Worm (Caenorhabditis elegans) whole organism, L1 larva: ENCODE measurements around the gene flp-8.
A peak's percentile ranks its signal among the peaks of the same experiment; 100 is the strongest.

Experiments
- C04F5.9 ChIP-seq: sonication (generic microtip); optimal IDR thresholded peaks from 2 replicates; lab custom pipeline; 2016; ENCODE audit warnings: missing genetic modification characterization, missing compliant biosample characterization
- C16A3.4 ChIP-seq: fragments of 150-350 bp; optimal IDR thresholded peaks from 2 replicates; lab custom pipeline; 2014; ENCODE audit warnings: missing biosample characterization, missing genetic modification characterization
- C34B4.2 ChIP-seq: sonication (generic microtip); optimal IDR thresholded peaks from 2 replicates; lab custom pipeline; 2017; ENCODE audit warnings: mild to moderate bottlenecking, missing genetic modification characterization, missing compliant biosample characterization
- Y116A8C.19 ChIP-seq: sonication (generic microtip); optimal IDR thresholded peaks from 2 replicates; lab custom pipeline; 2016; ENCODE audit warnings: missing compliant biosample characterization, missing genetic modification characterization, borderline replicate concordance
- aha-1 ChIP-seq: fragments of 150-350 bp; optimal IDR thresholded peaks from 2 replicates; lab custom pipeline; 2014; ENCODE audit warnings: missing biosample characterization, missing genetic modification characterization
- alr-1 ChIP-seq: fragments of 200-800 bp; sonication (Bioruptor generic); optimal IDR thresholded peaks from 2 replicates; lab custom pipeline; 2018; ENCODE audit warnings: borderline replicate concordance, mild to moderate bottlenecking, missing genetic modification characterization, missing compliant biosample characterization
- aly-2 ChIP-seq: fragments of 150-350 bp; optimal IDR thresholded peaks from 2 replicates; lab custom pipeline; 2014; ENCODE audit warnings: missing biosample characterization, missing genetic modification characterization
- ceh-8 ChIP-seq: fragments of 200-800 bp; sonication (Bioruptor generic); optimal IDR thresholded peaks from 2 replicates; lab custom pipeline; 2018; ENCODE audit warnings: mild to moderate bottlenecking, missing genetic modification characterization, moderate library complexity, missing compliant biosample characterization
- ceh-82 ChIP-seq, 3 experiments: fragments of 150-350 bp in 1 of 3; sonication (generic microtip) in 2 of 3; optimal IDR thresholded peaks; 2 replicates each; lab custom pipeline; 2014 to 2017; ENCODE audit warnings: missing biosample characterization in 3 of 3, missing genetic modification characterization in 3 of 3
- dpl-1 ChIP-seq, 3 experiments: fragments of 150-350 bp in 2 of 3; sonication (generic microtip) in 1 of 3; optimal IDR thresholded peaks; 2 replicates each; lab custom pipeline; 2014 to 2017; ENCODE audit warnings: missing biosample characterization in 3 of 3, missing genetic modification characterization in 3 of 3, missing genetic modification reagents in 3 of 3
- dsc-1 ChIP-seq: sonication (generic microtip); optimal IDR thresholded peaks from 2 replicates; lab custom pipeline; 2016; ENCODE audit warnings: mild to moderate bottlenecking, missing genetic modification characterization, missing compliant biosample characterization
- efl-1 ChIP-seq, 4 experiments: fragments of 150-350 bp; optimal IDR thresholded peaks in 3 of 4; peaks in 1 of 4; 1 replicate in 1 of 4; 2 replicates in 3 of 4; lab custom pipeline; 2014; ENCODE audit warnings: missing biosample characterization in 2 of 4, missing genetic modification characterization in 2 of 4, missing genetic modification reagents in 2 of 4
- efl-3 ChIP-seq: fragments of 200-800 bp; sonication (Bioruptor generic); optimal IDR thresholded peaks from 2 replicates; lab custom pipeline; 2018; ENCODE audit warnings: mild to moderate bottlenecking, missing genetic modification characterization, missing compliant biosample characterization
- egl-13 ChIP-seq: sonication (generic microtip); optimal IDR thresholded peaks from 2 replicates; lab custom pipeline; 2016; ENCODE audit warnings: missing genotype, missing genetic modification reagents, missing genetic modification characterization, missing compliant biosample characterization
- elt-2 ChIP-seq: sonication (generic microtip); optimal IDR thresholded peaks from 2 replicates; lab custom pipeline; 2016; ENCODE audit warnings: missing genetic modification characterization, mild to moderate bottlenecking, inconsistent platforms, missing compliant biosample characterization, missing genetic modification reagents
- ets-5 ChIP-seq: fragments of 200-800 bp; sonication (Bioruptor generic); IDR thresholded peaks from 2 replicates; pipeline ENCODE4 v1.3.6; 2022; ENCODE audit warnings: missing genetic modification characterization, missing compliant biosample characterization
- grh-1 ChIP-seq: fragments of 200-800 bp; sonication (Bioruptor generic); IDR thresholded peaks from 2 replicates; pipeline ENCODE4 v1.3.6; 2022; ENCODE audit warnings: missing genetic modification reagents, missing genetic modification characterization, missing compliant biosample characterization
- hlh-4 ChIP-seq: sonication (generic microtip); optimal IDR thresholded peaks from 2 replicates; lab custom pipeline; 2016; ENCODE audit warnings: mild to moderate bottlenecking, missing genetic modification characterization, missing compliant biosample characterization
- hpl-2 ChIP-seq: fragments of 150-350 bp; optimal IDR thresholded peaks from 2 replicates; lab custom pipeline; 2014; ENCODE audit warnings: missing biosample characterization, missing genetic modification reagents, missing genetic modification characterization
- isw-1 ChIP-seq: fragments of 200-800 bp; sonication (Bioruptor generic); IDR thresholded peaks from 2 replicates; pipeline ENCODE4 v1.3.6; 2022; ENCODE audit warnings: missing genetic modification characterization, missing compliant biosample characterization
- lin-14 ChIP-seq: fragments of 200-800 bp; sonication (Bioruptor generic); optimal IDR thresholded peaks from 2 replicates; lab custom pipeline; 2018; ENCODE audit warnings: mild to moderate bottlenecking, missing genetic modification characterization, moderate library complexity, missing compliant biosample characterization
- lin-15B ChIP-seq: fragments of 150-350 bp; sonication (generic microtip); optimal IDR thresholded peaks from 3 replicates; lab custom pipeline; 2014; ENCODE audit warnings: missing biosample characterization, missing genetic modification characterization
- lin-39 ChIP-seq: fragments of 150-350 bp; optimal IDR thresholded peaks from 2 replicates; lab custom pipeline; 2014; ENCODE audit warnings: missing biosample characterization, missing genetic modification reagents, missing genetic modification characterization
- lir-3 ChIP-seq: sonication (generic microtip); optimal IDR thresholded peaks from 2 replicates; lab custom pipeline; 2016; ENCODE audit warnings: mild to moderate bottlenecking, missing genetic modification characterization, moderate library complexity, missing compliant biosample characterization; ENCODE audit not compliant: poor library complexity
- mab-9 ChIP-seq: fragments of 200-800 bp; sonication (Bioruptor generic); IDR thresholded peaks from 2 replicates; pipeline ENCODE4 v1.3.6; 2022; ENCODE audit warnings: missing genetic modification reagents, missing genetic modification characterization, missing compliant biosample characterization
- mdl-1 ChIP-seq, 2 experiments: fragments of 150-350 bp; optimal IDR thresholded peaks; 2 replicates each; lab custom pipeline; 2014 to 2017; ENCODE audit warnings: missing biosample characterization in 2 of 2, missing genetic modification characterization in 2 of 2, inconsistent platforms in 1 of 2
- mep-1 ChIP-seq: fragments of 150-350 bp; optimal IDR thresholded peaks from 2 replicates; lab custom pipeline; 2014; ENCODE audit warnings: missing biosample characterization, missing genetic modification characterization
- nhr-19 ChIP-seq: fragments of 200-800 bp; sonication (Bioruptor generic); conservative IDR thresholded peaks from 2 replicates; pipeline ENCODE4 v1.3.6; 2022; ENCODE audit warnings: missing genetic modification characterization, missing compliant biosample characterization
- nhr-28 ChIP-seq: fragments of 150-350 bp; optimal IDR thresholded peaks from 2 replicates; lab custom pipeline; 2014; ENCODE audit warnings: missing biosample characterization, missing genetic modification characterization
- nhr-71 ChIP-seq: sonication (generic microtip); optimal IDR thresholded peaks from 2 replicates; lab custom pipeline; 2016; ENCODE audit warnings: mild to moderate bottlenecking, missing genetic modification characterization, moderate library complexity, missing compliant biosample characterization
- nhr-76 ChIP-seq: sonication (generic microtip); optimal IDR thresholded peaks from 2 replicates; lab custom pipeline; 2017; ENCODE audit warnings: missing biosample characterization, missing genetic modification characterization
- nhr-77 ChIP-seq: fragments of 150-350 bp; optimal IDR thresholded peaks from 2 replicates; lab custom pipeline; 2014; ENCODE audit warnings: missing biosample characterization, missing genetic modification characterization
- nhr-84 ChIP-seq: sonication (generic microtip); optimal IDR thresholded peaks from 2 replicates; lab custom pipeline; 2017; ENCODE audit warnings: missing biosample characterization, missing genetic modification characterization
- nhr-90 ChIP-seq: sonication (generic microtip); optimal IDR thresholded peaks from 2 replicates; lab custom pipeline; 2016; ENCODE audit warnings: mild to moderate bottlenecking, missing genetic modification characterization, missing compliant biosample characterization; ENCODE audit not compliant: poor library complexity
- pag-3 ChIP-seq: sonication (generic microtip); optimal IDR thresholded peaks from 2 replicates; lab custom pipeline; 2017; ENCODE audit warnings: missing genetic modification characterization, mild to moderate bottlenecking, missing compliant biosample characterization, antibody characterized with exemption, borderline replicate concordance; ENCODE audit not compliant: insufficient read depth
- pax-3 ChIP-seq: fragments of 200-800 bp; sonication (Bioruptor generic); optimal IDR thresholded peaks from 2 replicates; lab custom pipeline; 2018; ENCODE audit warnings: mild to moderate bottlenecking, missing genetic modification characterization, moderate library complexity, missing compliant biosample characterization
- pqm-1 ChIP-seq: sonication (generic microtip); optimal IDR thresholded peaks from 3 replicates; lab custom pipeline; 2017; ENCODE audit warnings: missing biosample characterization, missing genetic modification characterization
- rnt-1 ChIP-seq: sonication (generic microtip); optimal IDR thresholded peaks from 2 replicates; lab custom pipeline; 2016; ENCODE audit warnings: mild to moderate bottlenecking, missing genetic modification characterization, moderate library complexity, missing compliant biosample characterization
- skn-1 ChIP-seq: fragments of 150-350 bp; optimal IDR thresholded peaks from 2 replicates; lab custom pipeline; 2014; ENCODE audit warnings: missing biosample characterization, missing genetic modification characterization
- snu-23 ChIP-seq: sonication (generic microtip); optimal IDR thresholded peaks from 2 replicates; lab custom pipeline; 2016; ENCODE audit warnings: missing genetic modification characterization, missing compliant biosample characterization
- sox-4 ChIP-seq: sonication (generic microtip); optimal IDR thresholded peaks from 2 replicates; lab custom pipeline; 2016; ENCODE audit warnings: missing genetic modification characterization, missing compliant biosample characterization
- sptf-1 ChIP-seq: fragments of 150-350 bp; optimal IDR thresholded peaks from 2 replicates; lab custom pipeline; 2014; ENCODE audit warnings: missing biosample characterization, missing genetic modification characterization
- sup-37 ChIP-seq: fragments of 200-800 bp; sonication (Bioruptor generic); optimal IDR thresholded peaks from 2 replicates; lab custom pipeline; 2018; ENCODE audit warnings: mild to moderate bottlenecking, missing genetic modification characterization, missing compliant biosample characterization
- unc-130 ChIP-seq: fragments of 150-350 bp; optimal IDR thresholded peaks from 2 replicates; lab custom pipeline; 2017; ENCODE audit warnings: missing biosample characterization, missing genetic modification characterization, inconsistent platforms
- unc-98 ChIP-seq: fragments of 200-800 bp; sonication (Bioruptor generic); IDR thresholded peaks from 2 replicates; pipeline ENCODE4 v1.3.6; 2022; ENCODE audit warnings: missing genetic modification characterization, missing compliant biosample characterization
- xbp-1 ChIP-seq: sonication (generic microtip); optimal IDR thresholded peaks from 2 replicates; lab custom pipeline; 2016; ENCODE audit warnings: missing genetic modification characterization, missing compliant biosample characterization
- zag-1 ChIP-seq: fragments of 150-350 bp; optimal IDR thresholded peaks from 2 replicates; lab custom pipeline; 2014; ENCODE audit warnings: missing biosample characterization, missing genetic modification characterization
- zip-4 ChIP-seq: fragments of 200-800 bp; sonication (Bioruptor generic); optimal IDR thresholded peaks from 2 replicates; lab custom pipeline; 2018; ENCODE audit warnings: mild to moderate bottlenecking, missing genetic modification characterization, moderate library complexity, missing compliant biosample characterization
- ztf-11 ChIP-seq, 2 experiments: sonication (generic microtip); optimal IDR thresholded peaks; 2 replicates each; lab custom pipeline; 2016 to 2017; ENCODE audit warnings: missing genetic modification characterization in 2 of 2, missing biosample characterization in 1 of 2, missing compliant biosample characterization in 1 of 2

flp-8 gene

DNA sequence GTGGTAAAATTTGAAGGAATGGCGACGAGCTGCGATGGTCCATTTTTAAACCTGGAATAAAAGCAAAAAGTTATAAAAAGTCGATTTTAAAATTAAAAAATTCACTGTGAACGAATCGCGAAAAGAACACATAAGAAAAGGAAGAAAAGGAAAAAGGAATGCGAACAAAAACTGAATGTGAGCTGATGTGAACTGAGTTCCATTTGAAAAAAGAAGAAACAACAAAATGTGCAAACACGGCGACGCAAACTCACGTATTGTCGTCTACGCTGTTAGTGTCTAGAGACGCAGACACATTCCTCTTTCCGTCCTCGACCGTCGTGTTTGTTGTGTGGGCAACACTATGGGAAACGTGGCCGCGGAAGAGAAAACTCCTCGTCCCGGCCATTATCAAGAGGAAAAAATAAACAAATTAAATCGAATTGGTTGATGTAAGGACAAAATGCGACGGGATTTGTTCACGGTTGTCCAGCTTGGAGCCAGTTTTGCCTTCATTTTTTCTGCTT lies 27.5 kb upstream of the flp-8 start, which contains the start of the genes C27C12.1 and C27C12.4 (continued):
- TF ChIP-seq grh-1 (peak; percentile 67), sup-37 (GFP tag; lab: Kevin White, UChicago) (peak; percentile 43), pag-3 (tag; lab: Kevin White, UChicago) (no peak), dpl-1 (GFP tag; optimal IDR thresholded peaks at IDR 0.05; lab: Kevin White, UChicago) (peak; percentile 71 to 79 (median 79)), Y116A8C.19 (no peak), lin-14 (GFP tag; lab: Kevin White, UChicago) (peak; percentile 95), nhr-76 (tag; lab: Kevin White, UChicago) (no peak), dsc-1 (tag; lab: Kevin White, UChicago) (peak; percentile 83), hpl-2 (GFP tag; lab: Kevin White, UChicago) (peak; percentile 13), lir-3 (peak; percentile 93), mab-9 (GFP tag; lab: Robert Waterston, UW) (peak; percentile 83), elt-2 (peak; percentile 78), rnt-1 (peak; percentile 96), nhr-71 (peak; percentile 95), pqm-1 (tag; lab: Kevin White, UChicago) (no peak), lin-39 (tag; lab: Kevin White, UChicago) (peak; percentile 54), egl-13 (tag; lab: Kevin White, UChicago) (peak; percentile 79), unc-98 (GFP tag; lab: Robert Waterston, UW) (peak; percentile 55; the same call in 1 of the 2 replicates), ets-5 (GFP tag; lab: Robert Waterston, UW) (no peak), pax-3 (peak; percentile 63), hlh-4 (no peak), nhr-84 (tag; lab: Kevin White, UChicago) (no peak), alr-1 (no peak), nhr-19 (GFP tag; lab: Robert Waterston, UW) (peak; percentile 88), zip-4 (GFP tag; lab: Kevin White, UChicago) (peak; percentile 54), zag-1 (tag; lab: Kevin White, UChicago) (no peak), unc-130 (tag; lab: Kevin White, UChicago) (peak; percentile 84), mep-1 (tag; lab: Kevin White, UChicago) (peak; percentile 93), efl-3 (GFP tag; lab: Kevin White, UChicago) (no peak), ceh-8 (GFP tag; lab: Kevin White, UChicago) (peak; percentile 25), nhr-90 (tag; lab: Kevin White, UChicago) (peak; percentile 90), efl-1 (optimal IDR thresholded peaks at IDR 0.05; lab: Kevin White, UChicago) (peak; percentile 80 to 86), efl-1 (GFP tag; optimal IDR thresholded peaks at IDR 0.05 in 1 of 2; lab: Kevin White, UChicago) (peak; percentile 67 to 95), nhr-28 (tag; lab: Kevin White, UChicago) (no peak), xbp-1 (tag; lab: Kevin White, UChicago) (peak; percentile 83), C34B4.2 (tag; lab: Kevin White, UChicago) (no peak), snu-23 (GFP tag; lab: Kevin White, UChicago) (peak; percentile 94), nhr-77 (tag; lab: Kevin White, UChicago) (peak; percentile 66), aly-2 (tag; lab: Kevin White, UChicago) (peak; percentile 45), isw-1 (GFP tag; lab: Robert Waterston, UW) (peak; percentile 76), aha-1 (tag; lab: Kevin White, UChicago) (no peak), ceh-82 (tag; optimal IDR thresholded peaks at IDR 0.05; lab: Kevin White, UChicago) (peak; percentile 82 to 90 (median 84)), C16A3.4 (tag; lab: Kevin White, UChicago) (peak; percentile 92), sox-4 (tag; lab: Kevin White, UChicago) (peak; percentile 59), mdl-1 (tag; optimal IDR thresholded peaks at IDR 0.05; lab: Kevin White, UChicago) (peak in 1 of 2 experiments; percentile 90), lin-15B (tag; lab: Kevin White, UChicago) (peak; percentile 50), ztf-11 (tag; optimal IDR thresholded peaks at IDR 0.05; lab: Kevin White, UChicago) (peak in 1 of 2 experiments; percentile 82), C04F5.9 (tag; lab: Kevin White, UChicago) (peak; percentile 61), sptf-1 (tag; lab: Kevin White, UChicago) (no peak), skn-1 (tag; lab: Kevin White, UChicago) (peak; percentile 73)
